Fruit fly (Drosophila melanogaster): ENCODE results near the gene CG43182.

DNA sequence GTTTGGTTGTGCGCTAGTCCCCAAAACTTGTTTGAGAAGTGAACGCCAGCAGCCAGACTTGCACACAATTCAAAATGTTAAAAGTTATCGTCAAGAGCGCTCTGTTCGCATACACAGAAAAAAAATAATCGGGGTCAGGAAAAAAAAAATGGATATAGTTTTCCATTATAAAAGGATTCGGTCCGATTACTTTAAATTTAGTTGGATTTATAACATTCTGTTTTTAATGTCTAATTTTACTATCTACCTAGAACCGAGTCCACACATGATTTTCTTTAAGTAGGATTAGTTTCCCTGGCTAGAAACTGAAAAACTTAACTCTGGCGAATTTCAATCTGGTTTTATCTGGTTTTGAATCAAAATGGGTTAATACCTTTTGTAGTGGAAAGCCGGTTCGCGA, 7.6 kb upstream of the CG43182 start:
- TF ChIP-seq crc (GFP tag; optimal IDR thresholded peaks at IDR 0.05) = no peak
- TF ChIP-seq CG6254 (GFP tag; optimal IDR thresholded peaks at IDR 0.05) = no peak
- TF ChIP-seq CG8281 (tag; optimal IDR thresholded peaks at IDR 0.05) = no peak
- TF ChIP-seq corto (GFP tag; optimal IDR thresholded peaks at IDR 0.05) = no peak
- TF ChIP-seq Scr (GFP tag; IDR thresholded peaks at IDR 0.05; ENCODE audit: partially characterized antibody) = no peak
- no peak for TF ChIP-seq sens-2 (GFP tag; IDR thresholded peaks at IDR 0.05)
- no peak for TF ChIP-seq CG6791 (GFP tag; IDR thresholded peaks at IDR 0.05; ENCODE audit: partially characterized antibody)
- TF ChIP-seq E2f1 (GFP tag; IDR thresholded peaks at IDR 0.05) = no peak
- TF ChIP-seq nerfin-1 (tag; optimal IDR thresholded peaks at IDR 0.05) = no peak
